Worm (Caenorhabditis elegans): ENCODE results near the gene srsx-10.

DNA sequence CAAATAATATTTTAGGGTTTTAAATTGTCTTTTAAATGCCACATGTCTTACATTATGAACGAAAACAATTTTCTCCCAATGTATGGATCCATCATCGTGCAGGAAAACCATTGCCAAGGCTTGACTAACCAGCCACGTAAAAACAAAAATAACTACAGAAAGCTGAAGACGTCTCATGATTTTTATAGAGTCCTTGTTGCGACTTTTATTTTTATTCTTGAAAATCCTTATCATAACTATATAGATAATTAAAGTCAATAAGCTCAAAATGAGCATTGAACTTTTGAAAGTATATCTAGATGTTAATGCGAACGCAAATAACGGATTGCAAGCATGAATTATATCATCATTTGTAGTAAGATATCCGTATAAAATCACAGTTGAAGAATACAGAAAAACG lies 5.5 kb upstream of the srsx-10 start:
- no peak for TF ChIP-seq him-1 (tag; optimal IDR thresholded peaks at IDR 0.05)
- TF ChIP-seq dao-5 (tag; optimal IDR thresholded peaks at IDR 0.05): no peak
